Worm (Caenorhabditis elegans): ENCODE data around the gene fbxa-160.

ce11 chrII:1657202-1657601 lies 32.7 kb upstream of the fbxa-160 start, which contains the start of gene ZC204.12:
- TF ChIP-seq tbx-11 (GFP tag; IDR thresholded peaks at IDR 0.05) (no peak), ceh-36 (tag; optimal IDR thresholded peaks at IDR 0.05) (no peak), F13C5.2 (tag; optimal IDR thresholded peaks at IDR 0.05) (no peak), flt-1 (GFP tag; IDR thresholded peaks at IDR 0.05) (no peak), ama-1 (optimal IDR thresholded peaks at IDR 0.05) (no peak), tra-4 (tag; optimal IDR thresholded peaks at IDR 0.05) (no peak), B0310.2 (tag; optimal IDR thresholded peaks at IDR 0.05) (no peak), aly-1 (tag; optimal IDR thresholded peaks at IDR 0.05) (no peak), ceh-13 (GFP tag; optimal IDR thresholded peaks at IDR 0.05) (no peak), hnd-1 (tag; optimal IDR thresholded peaks at IDR 0.05) (no peak), tbx-37 (GFP tag; conservative IDR thresholded peaks at IDR 0.05) (no peak), pes-1 (GFP tag; IDR thresholded peaks at IDR 0.05) (no peak), hmg-4 (GFP tag; optimal IDR thresholded peaks at IDR 0.05) (no peak), sea-1 (GFP tag; conservative IDR thresholded peaks at IDR 0.05) (no peak)
